Fruit fly (Drosophila melanogaster) whole organism, embryonic: ENCODE measurements around the gene CG32801.
A peak's percentile ranks its signal among the peaks of the same experiment; 100 is the strongest.

Experiments
- CG10431 ChIP-seq: fragments of 200-800 bp; sonication (Bioruptor generic); optimal IDR thresholded peaks from 3 replicates; lab custom pipeline; 2018; ENCODE audit warnings: missing biosample characterization, mild to moderate bottlenecking, missing genetic modification characterization
- CG12299 ChIP-seq: fragments of 200-800 bp; sonication (Bioruptor generic); optimal IDR thresholded peaks from 2 replicates; lab custom pipeline; 2018; ENCODE audit warnings: missing biosample characterization, mild to moderate bottlenecking, missing genetic modification characterization
- CG13296 ChIP-seq: fragments of 200-800 bp; sonication (Bioruptor generic); optimal IDR thresholded peaks from 3 replicates; lab custom pipeline; 2018; ENCODE audit warnings: missing biosample characterization, mild to moderate bottlenecking, missing genetic modification characterization
- CG13894 ChIP-seq: fragments of 200-800 bp; sonication (Bioruptor generic); optimal IDR thresholded peaks from 3 replicates; lab custom pipeline; 2018; ENCODE audit warnings: missing biosample characterization, mild to moderate bottlenecking, missing genetic modification characterization, moderate library complexity
- CG14965 ChIP-seq: fragments of 200-800 bp; sonication (Bioruptor generic); optimal IDR thresholded peaks from 2 replicates; lab custom pipeline; 2016; ENCODE audit warnings: missing biosample characterization, missing genetic modification characterization, borderline replicate concordance
- CG17186 ChIP-seq: fragments of 200-800 bp; sonication (Bioruptor generic); optimal IDR thresholded peaks from 3 replicates; lab custom pipeline; 2017; ENCODE audit warnings: missing biosample characterization, missing genetic modification reagents, missing genetic modification characterization
- CG31224 ChIP-seq: fragments of 200-800 bp; sonication (Bioruptor generic); IDR thresholded peaks from 2 replicates; pipeline ENCODE4 v1.3.6; 2022; ENCODE audit warnings: missing biosample characterization, missing genetic modification characterization
- CG3163 ChIP-seq: fragments of 200-800 bp; sonication (Bioruptor generic); optimal IDR thresholded peaks from 3 replicates; lab custom pipeline; 2016; ENCODE audit warnings: missing biosample characterization, missing genetic modification characterization
- CG4820 ChIP-seq: fragments of 200-800 bp; sonication (Bioruptor generic); optimal IDR thresholded peaks from 3 replicates; lab custom pipeline; 2016; ENCODE audit warnings: missing biosample characterization, missing genetic modification characterization
- CG6254 ChIP-seq: fragments of 200-800 bp; sonication (Bioruptor generic); optimal IDR thresholded peaks from 3 replicates; lab custom pipeline; 2017; ENCODE audit warnings: mild to moderate bottlenecking, missing biosample characterization, missing genetic modification reagents, missing genetic modification characterization
- CG6683 ChIP-seq: fragments of 200-800 bp; sonication (Bioruptor generic); optimal IDR thresholded peaks from 2 replicates; lab custom pipeline; 2017; ENCODE audit warnings: missing biosample characterization, mild to moderate bottlenecking, missing genetic modification characterization, missing genetic modification reagents
- CG6854 ChIP-seq: fragments of 200-800 bp; sonication (Bioruptor generic); optimal IDR thresholded peaks from 3 replicates; lab custom pipeline; 2017; ENCODE audit warnings: missing biosample characterization, mild to moderate bottlenecking, missing genetic modification characterization
- CG7556 ChIP-seq: fragments of 200-800 bp; sonication (Bioruptor generic); optimal IDR thresholded peaks from 2 replicates; lab custom pipeline; 2017; ENCODE audit warnings: missing biosample characterization, mild to moderate bottlenecking, missing genetic modification characterization
- CG7963 ChIP-seq: fragments of 200-800 bp; sonication (Bioruptor generic); IDR thresholded peaks from 3 replicates; pipeline ENCODE4 v1.3.6; 2022; ENCODE audit warnings: missing biosample characterization, missing genetic modification characterization; ENCODE audit not compliant: partially characterized antibody
- CG8359 ChIP-seq: fragments of 200-800 bp; sonication (Bioruptor generic); optimal IDR thresholded peaks from 2 replicates; lab custom pipeline; 2017; ENCODE audit warnings: missing biosample characterization, mild to moderate bottlenecking, missing genetic modification characterization, borderline replicate concordance
- CG9215 ChIP-seq: fragments of 200-800 bp; sonication (Bioruptor generic); IDR thresholded peaks from 2 replicates; pipeline ENCODE4 v1.3.6; 2022; ENCODE audit warnings: missing biosample characterization, missing genetic modification characterization
- CG9932 ChIP-seq: fragments of 200-800 bp; sonication (Bioruptor generic); IDR thresholded peaks from 2 replicates; pipeline ENCODE4 v1.3.6; 2022; ENCODE audit warnings: missing biosample characterization, missing genetic modification characterization
- Dip2 ChIP-seq: fragments of 200-800 bp; sonication (Bioruptor generic); IDR thresholded peaks from 2 replicates; pipeline ENCODE4 v1.3.6; 2022; ENCODE audit warnings: missing biosample characterization, missing genetic modification characterization
- Fer2 ChIP-seq: fragments of 200-800 bp; sonication (Bioruptor generic); optimal IDR thresholded peaks from 2 replicates; lab custom pipeline; 2018; ENCODE audit warnings: missing biosample characterization, mild to moderate bottlenecking, missing genetic modification characterization, moderate library complexity
- Hmr ChIP-seq: fragments of 200-800 bp; sonication (Bioruptor generic); optimal IDR thresholded peaks from 3 replicates; lab custom pipeline; 2017; ENCODE audit warnings: mild to moderate bottlenecking, missing biosample characterization, missing genetic modification reagents, missing genetic modification characterization
- Lhr ChIP-seq: fragments of 200-800 bp; sonication (Bioruptor generic); optimal IDR thresholded peaks from 3 replicates; lab custom pipeline; 2017; ENCODE audit warnings: mild to moderate bottlenecking, missing biosample characterization, missing genetic modification reagents, missing genetic modification characterization
- Lpt ChIP-seq: fragments of >200 bp; optimal IDR thresholded peaks from 2 replicates; lab custom pipeline; 2018; ENCODE audit warnings: missing biosample characterization, missing genetic modification characterization
- Mad ChIP-seq: fragments of 200-800 bp; sonication (Bioruptor generic); optimal IDR thresholded peaks from 2 replicates; lab custom pipeline; 2016; ENCODE audit warnings: missing biosample characterization, missing genetic modification characterization
- NfI ChIP-seq: fragments of 200-800 bp; sonication (Bioruptor generic); optimal IDR thresholded peaks from 3 replicates; lab custom pipeline; 2018; ENCODE audit warnings: missing biosample characterization, mild to moderate bottlenecking, missing genetic modification characterization, moderate library complexity
- Oaz ChIP-seq: fragments of 200-800 bp; sonication (Bioruptor generic); IDR thresholded peaks from 2 replicates; pipeline ENCODE4 v1.3.6; 2022; ENCODE audit warnings: missing biosample characterization, missing genetic modification characterization
- Rfx ChIP-seq: fragments of 200-800 bp; sonication (Bioruptor generic); IDR thresholded peaks from 2 replicates; pipeline ENCODE4 v1.3.6; 2022; ENCODE audit warnings: missing biosample characterization, missing genetic modification characterization
- Sox102F ChIP-seq: fragments of 200-800 bp; sonication (Bioruptor generic); optimal IDR thresholded peaks from 2 replicates; lab custom pipeline; 2018; ENCODE audit warnings: missing biosample characterization, mild to moderate bottlenecking, missing genetic modification characterization, moderate library complexity
- ab ChIP-seq: fragments of 200-800 bp; sonication (Bioruptor generic); optimal IDR thresholded peaks from 2 replicates; lab custom pipeline; 2016; ENCODE audit warnings: missing biosample characterization, missing genetic modification characterization
- ato ChIP-seq: fragments of 200-800 bp; sonication (Bioruptor generic); IDR thresholded peaks from 2 replicates; pipeline ENCODE4 v1.3.6; 2022; ENCODE audit warnings: missing biosample characterization, missing genetic modification characterization; ENCODE audit not compliant: partially characterized antibody
- dimm ChIP-seq: fragments of 200-800 bp; sonication (Bioruptor generic); IDR thresholded peaks from 2 replicates; pipeline ENCODE4 v1.3.6; 2022; ENCODE audit warnings: missing biosample characterization, missing genetic modification characterization
- dmrt99B ChIP-seq: fragments of 200-800 bp; sonication (Bioruptor generic); optimal IDR thresholded peaks from 2 replicates; lab custom pipeline; 2018; ENCODE audit warnings: missing biosample characterization, mild to moderate bottlenecking, missing genetic modification characterization, moderate library complexity
- emc ChIP-seq: fragments of 200-800 bp; sonication (Bioruptor generic); optimal IDR thresholded peaks from 2 replicates; lab custom pipeline; 2016; ENCODE audit warnings: missing biosample characterization, missing genetic modification characterization
- ems ChIP-seq: fragments of 200-800 bp; sonication (Bioruptor generic); optimal IDR thresholded peaks from 3 replicates; lab custom pipeline; 2016; ENCODE audit warnings: missing biosample characterization, missing genetic modification characterization
- gsb-n ChIP-seq: fragments of 200-800 bp; sonication (Bioruptor generic); optimal IDR thresholded peaks from 3 replicates; lab custom pipeline; 2018; ENCODE audit warnings: missing biosample characterization, mild to moderate bottlenecking, missing genetic modification characterization
- her ChIP-seq: fragments of 200-800 bp; sonication (Bioruptor generic); optimal IDR thresholded peaks from 2 replicates; lab custom pipeline; 2016; ENCODE audit warnings: missing biosample characterization, missing genetic modification characterization
- kah ChIP-seq: fragments of 200-800 bp; sonication (Bioruptor generic); optimal IDR thresholded peaks from 2 replicates; lab custom pipeline; 2018; ENCODE audit warnings: missing biosample characterization, mild to moderate bottlenecking, missing genetic modification characterization
- mam ChIP-seq: fragments of 200-800 bp; sonication (Bioruptor generic); optimal IDR thresholded peaks from 3 replicates; lab custom pipeline; 2016; ENCODE audit warnings: missing biosample characterization, missing genetic modification characterization
- mirr ChIP-seq: fragments of 200-800 bp; sonication (Bioruptor generic); optimal IDR thresholded peaks from 3 replicates; lab custom pipeline; 2018; ENCODE audit warnings: missing biosample characterization, mild to moderate bottlenecking, missing genetic modification characterization
- nerfin-2 ChIP-seq: fragments of 200-800 bp; sonication (Bioruptor generic); IDR thresholded peaks from 2 replicates; pipeline ENCODE4 v1.3.6; 2022; ENCODE audit warnings: missing biosample characterization, missing genetic modification characterization; ENCODE audit not compliant: partially characterized antibody
- nmo ChIP-seq: fragments of 200-800 bp; sonication (Bioruptor generic); optimal IDR thresholded peaks from 2 replicates; lab custom pipeline; 2018; ENCODE audit warnings: missing biosample characterization, mild to moderate bottlenecking, missing genetic modification characterization, moderate library complexity
- sc ChIP-seq, 3 experiments: fragments of >200 bp in 2 of 3; fragments of 200-800 bp in 1 of 3; sonication (Bioruptor generic) in 1 of 3; optimal IDR thresholded peaks; 2 replicates in 2 of 3; 3 replicates in 1 of 3; lab custom pipeline; 2017; ENCODE audit warnings: mild to moderate bottlenecking in 1 of 3, missing biosample characterization in 1 of 3, missing genetic modification characterization in 1 of 3, missing genetic modification reagents in 1 of 3
- sd ChIP-seq: fragments of 200-800 bp; sonication (Bioruptor generic); optimal IDR thresholded peaks from 3 replicates; lab custom pipeline; 2018; ENCODE audit warnings: missing biosample characterization, mild to moderate bottlenecking, missing genetic modification characterization, moderate library complexity
- sens-2 ChIP-seq: fragments of 200-800 bp; sonication (Bioruptor generic); IDR thresholded peaks from 2 replicates; pipeline ENCODE4 v1.3.6; 2022; ENCODE audit warnings: missing biosample characterization, missing genetic modification characterization
- slp2 ChIP-seq: fragments of 200-800 bp; sonication (Bioruptor generic); optimal IDR thresholded peaks from 2 replicates; lab custom pipeline; 2016; ENCODE audit warnings: missing biosample characterization, missing genetic modification characterization
- so ChIP-seq: fragments of 200-800 bp; sonication (Bioruptor generic); IDR thresholded peaks from 3 replicates; pipeline ENCODE4 v1.3.6; 2022; ENCODE audit warnings: missing biosample characterization, missing genetic modification characterization
- trh ChIP-seq: fragments of 200-800 bp; sonication (Bioruptor generic); optimal IDR thresholded peaks from 2 replicates; lab custom pipeline; 2016; ENCODE audit warnings: missing biosample characterization, missing genetic modification characterization
- ttk ChIP-seq: fragments of 200-800 bp; sonication (Bioruptor generic); IDR thresholded peaks from 2 replicates; pipeline ENCODE4 v2.1.2; 2022; ENCODE audit warnings: missing biosample characterization, missing genetic modification characterization

Gene CG32801

DNA sequence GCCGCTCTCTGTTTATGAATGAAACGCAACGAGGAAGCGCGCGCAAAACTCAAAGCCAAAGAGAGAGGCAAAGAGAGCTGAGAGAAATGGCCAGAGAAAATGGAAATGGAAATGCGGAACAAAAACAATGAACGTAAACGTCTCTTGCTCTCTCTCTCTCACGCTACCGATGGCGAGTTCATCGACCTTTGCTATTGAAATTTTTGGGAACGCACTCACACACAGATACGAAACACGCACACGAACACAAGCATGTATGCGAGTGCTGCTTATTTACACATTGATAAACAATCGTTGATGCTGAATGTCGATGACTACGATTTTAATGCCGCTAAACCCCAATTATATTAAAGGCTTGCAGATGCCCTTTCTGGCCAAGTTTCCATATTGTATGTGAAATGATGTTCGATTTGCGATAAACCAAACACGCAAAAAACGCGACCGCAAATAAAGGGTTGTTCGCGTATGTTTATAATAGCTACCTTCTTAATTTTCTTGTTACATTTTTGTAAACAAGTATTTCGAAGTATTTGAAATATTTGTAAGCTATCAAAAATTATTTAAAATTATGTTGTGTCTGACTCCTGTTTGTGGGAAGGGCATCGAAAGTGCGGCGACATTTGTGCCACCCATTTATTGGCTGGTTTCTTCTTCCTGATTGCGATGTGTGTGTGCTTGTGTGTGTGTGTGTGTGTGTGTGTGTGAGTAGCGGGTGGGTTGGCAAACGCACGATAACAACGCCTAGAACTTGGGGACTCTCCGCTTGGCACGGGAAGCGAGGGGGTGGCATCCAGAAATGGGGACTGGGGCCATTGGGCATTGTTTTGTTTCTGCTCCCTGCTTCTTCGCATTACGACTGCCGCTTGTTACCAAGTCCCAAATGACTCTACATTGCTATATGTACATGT is 40.6 kb upstream of the CG32801 start (continued):
- TF ChIP-seq sc (optimal IDR thresholded peaks at IDR 0.05; lab: Kevin White, UChicago): no peak
- TF ChIP-seq sc (GFP tag; optimal IDR thresholded peaks at IDR 0.05; lab: Kevin White, UChicago): peak; percentile 77
- peak; percentile 63 for TF ChIP-seq CG12299 (tag; lab: Kevin White, UChicago)
- no peak for TF ChIP-seq CG7963 (GFP tag; lab: Robert Waterston, UW)
- TF ChIP-seq CG4820 (GFP tag; lab: Kevin White, UChicago): peak; percentile 57
- TF ChIP-seq emc (GFP tag; lab: Kevin White, UChicago): peak; percentile 36
- TF ChIP-seq CG6254: peak; percentile 48
- peak; percentile 77 for TF ChIP-seq gsb-n (tag; lab: Kevin White, UChicago)
- TF ChIP-seq CG31224 (GFP tag; lab: Robert Waterston, UW): 0 out of 2 replicates have a peak, but pooled peaks have one; percentile 7
- peak; percentile 35; the same call in 1 of the 2 replicates for TF ChIP-seq CG9215
- TF ChIP-seq CG13296 (GFP tag; lab: Kevin White, UChicago): peak; percentile 47
- TF ChIP-seq CG14965 (GFP tag; lab: Kevin White, UChicago): no peak
- TF ChIP-seq Oaz (GFP tag; lab: Robert Waterston, UW): no peak
- peak; percentile 78 for TF ChIP-seq Sox102F (GFP tag; lab: Kevin White, UChicago)
- TF ChIP-seq so (GFP tag; lab: Robert Waterston, UW): 0 out of 3 replicates have a peak, but pooled peaks have one; percentile 39
- no peak for TF ChIP-seq kah (GFP tag; lab: Kevin White, UChicago)
- TF ChIP-seq slp2: peak; percentile 77
- no peak for TF ChIP-seq CG13894 (tag; lab: Kevin White, UChicago)
- peak; percentile 2 for TF ChIP-seq CG10431 (GFP tag; lab: Kevin White, UChicago)
- TF ChIP-seq ab (GFP tag; lab: Kevin White, UChicago): peak; percentile 19
- TF ChIP-seq CG6854 (GFP tag; lab: Kevin White, UChicago): peak; percentile 33
- peak; percentile 30; the same call in 1 of the 2 replicates for TF ChIP-seq CG9932 (GFP tag; lab: Robert Waterston, UW)
- TF ChIP-seq dimm: no peak
- TF ChIP-seq CG8359 (GFP tag; lab: Kevin White, UChicago): peak; percentile 60
- TF ChIP-seq ato (GFP tag; lab: Robert Waterston, UW): no peak
- TF ChIP-seq dmrt99B (tag; lab: Kevin White, UChicago): peak; percentile 83
- TF ChIP-seq mam: peak; percentile 60
- TF ChIP-seq Hmr (GFP tag; lab: Kevin White, UChicago): peak; percentile 76
- TF ChIP-seq Dip2: no peak
- peak; percentile 25 for TF ChIP-seq CG17186 (GFP tag; lab: Kevin White, UChicago)
- TF ChIP-seq trh (GFP tag; lab: Kevin White, UChicago): peak; percentile 19
- no peak for TF ChIP-seq her (GFP tag; lab: Kevin White, UChicago)
- no peak for TF ChIP-seq mirr (GFP tag; lab: Kevin White, UChicago)
- TF ChIP-seq CG7556 (GFP tag; lab: Kevin White, UChicago): peak; percentile 89
- no peak for TF ChIP-seq Lpt (GFP tag; lab: Kevin White, UChicago)
- peak; percentile 28 for TF ChIP-seq Lhr (GFP tag; lab: Kevin White, UChicago)
- TF ChIP-seq CG6683: peak; percentile 39
- peak; percentile 68 for TF ChIP-seq sd (tag; lab: Kevin White, UChicago)
- no peak for TF ChIP-seq nerfin-2 (GFP tag; lab: Robert Waterston, UW)
- peak; percentile 90 for TF ChIP-seq nmo
- peak; percentile 40; the same call in 1 of the 2 replicates for TF ChIP-seq Rfx
- TF ChIP-seq CG3163: peak; percentile 93
- no peak for TF ChIP-seq sens-2 (GFP tag; lab: Robert Waterston, UW)
- TF ChIP-seq Fer2 (tag; lab: Kevin White, UChicago): no peak
- peak; percentile 76 for TF ChIP-seq NfI (GFP tag; lab: Kevin White, UChicago)
- peak; percentile 36 for TF ChIP-seq Mad (GFP tag; lab: Kevin White, UChicago)
- 0 out of 2 replicates have a peak, but pooled peaks have one; percentile 18 for TF ChIP-seq ttk
- peak; percentile 59 for TF ChIP-seq ems
